Fruit fly (Drosophila melanogaster): Measurements from ENCODE around the gene Polr2A.

Polr2A gene

DNA sequence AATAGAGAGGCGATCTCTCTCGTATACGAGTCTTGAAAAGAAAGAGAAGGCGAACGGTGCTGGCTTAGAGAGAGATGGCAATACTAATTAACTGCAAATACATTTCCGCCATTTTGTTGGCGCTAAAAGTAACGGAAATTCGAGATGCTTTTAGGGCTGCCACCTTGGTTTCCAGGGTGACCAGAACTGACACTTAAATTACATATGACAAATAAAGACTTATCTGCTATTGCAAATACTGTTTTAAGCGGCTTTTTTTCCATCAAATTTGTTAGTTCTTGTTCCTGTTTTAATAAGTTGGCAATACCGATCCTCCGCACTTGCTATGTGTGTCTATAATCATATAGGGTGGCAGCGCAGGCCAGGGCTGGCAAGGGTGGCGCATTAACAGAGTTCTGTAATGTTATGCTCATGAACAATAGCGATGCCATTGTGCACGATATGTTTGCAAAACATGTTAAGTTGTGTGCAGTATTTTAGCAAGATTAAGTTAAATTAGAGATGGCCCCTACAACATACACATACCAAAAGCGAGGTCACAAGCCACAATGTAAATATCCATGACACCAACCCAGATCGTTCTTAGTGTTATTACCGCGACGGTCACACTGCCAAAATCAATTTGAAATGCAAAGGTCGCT, 10.2 kb upstream of the Polr2A start, which contains the start of gene nod (continued):
- TF ChIP-seq CG1792 (GFP tag; optimal IDR thresholded peaks at IDR 0.05) (peak; percentile 7), CG11085 (GFP tag; IDR thresholded peaks at IDR 0.05) (no peak), CG1603 (tag; optimal IDR thresholded peaks at IDR 0.05) (peak; percentile 83), CG31365 (tag; optimal IDR thresholded peaks at IDR 0.05) (no peak), CTCF (GFP tag; optimal IDR thresholded peaks at IDR 0.05) (peak; percentile 56), CG10267 (tag; optimal IDR thresholded peaks at IDR 0.05) (peak; percentile 58), otp (GFP tag; IDR thresholded peaks at IDR 0.05) (0 out of 3 replicates have a peak, but pooled peaks have one; percentile 5), CG2875 (GFP tag; optimal IDR thresholded peaks at IDR 0.05) (peak; percentile 40), fd96Cb (tag; optimal IDR thresholded peaks at IDR 0.05) (peak; percentile 45), CG7357 (GFP tag; IDR thresholded peaks at IDR 0.05) (peak; percentile 13; the same call in 1 of the 3 replicates), lmd (GFP tag; IDR thresholded peaks at IDR 0.05) (peak; percentile 42; the same call in 1 of the 2 replicates), oc (tag; optimal IDR thresholded peaks at IDR 0.05) (peak; percentile 8), aop (GFP tag; IDR thresholded peaks at IDR 0.05) (no peak), CG13287 (GFP tag; IDR thresholded peaks at IDR 0.05; ENCODE audit: partially characterized antibody) (peak; percentile 85), tll (GFP tag; optimal IDR thresholded peaks at IDR 0.05) (no peak), Gsc (GFP tag; IDR thresholded peaks at IDR 0.05) (no peak), CG8359 (GFP tag; optimal IDR thresholded peaks at IDR 0.05; ENCODE audit: borderline replicate concordance) (no peak), btn (GFP tag; optimal IDR thresholded peaks at IDR 0.05) (no peak), CG17568 (GFP tag; optimal IDR thresholded peaks at IDR 0.05) (no peak), CG3847 (GFP tag; IDR thresholded peaks at IDR 0.05) (peak; percentile 62), phol (tag; optimal IDR thresholded peaks at IDR 0.05) (peak; percentile 99), br (optimal IDR thresholded peaks at IDR 0.05) (no peak), Hmx (GFP tag; optimal IDR thresholded peaks at IDR 0.05) (no peak), CG14860 (GFP tag; IDR thresholded peaks at IDR 0.05; ENCODE audit: partially characterized antibody) (no peak; the same call in 2 of the 3 replicates), cg (GFP tag; optimal IDR thresholded peaks at IDR 0.05) (no peak), CG18619 (GFP tag; optimal IDR thresholded peaks at IDR 0.05) (peak; percentile 36), CG6683 (GFP tag; optimal IDR thresholded peaks at IDR 0.05) (no peak), CG1529 (GFP tag; optimal IDR thresholded peaks at IDR 0.05) (no peak), mam (GFP tag; optimal IDR thresholded peaks at IDR 0.05) (peak; percentile 81), ranshi (GFP tag; IDR thresholded peaks at IDR 0.05) (peak; percentile 72; the same call in 1 of the 2 replicates), bsh (GFP tag; optimal IDR thresholded peaks at IDR 0.05) (peak in 1 of 2 experiments; percentile 57), Dek (tag; optimal IDR thresholded peaks at IDR 0.05) (peak; percentile 26), CG17328 (GFP tag; IDR thresholded peaks at IDR 0.05) (peak; percentile 57), CG18011 (GFP tag; optimal IDR thresholded peaks at IDR 0.05) (peak; percentile 25), hb (GFP tag; IDR thresholded peaks at IDR 0.05; ENCODE audit: partially characterized antibody) (no peak), peb (GFP tag; IDR thresholded peaks at IDR 0.05) (no peak), toy (GFP tag; IDR thresholded peaks at IDR 0.05) (no peak), zfh2 (GFP tag; optimal IDR thresholded peaks at IDR 0.05) (peak; percentile 82), CG11247 (GFP tag; IDR thresholded peaks at IDR 0.05) (0 out of 2 replicates have a peak, but pooled peaks have one; percentile 26), ab (GFP tag; optimal IDR thresholded peaks at IDR 0.05) (no peak), Sox100B (GFP tag; optimal IDR thresholded peaks at IDR 0.05) (no peak), CG3065 (GFP tag; optimal IDR thresholded peaks at IDR 0.05) (peak; percentile 42), bab2 (GFP tag; optimal IDR thresholded peaks at IDR 0.05) (peak; percentile 65), CG11560 (tag; IDR thresholded peaks at IDR 0.05) (peak; percentile 47; the same call in 1 of the 3 replicates), grau (tag; optimal IDR thresholded peaks at IDR 0.05) (peak; percentile 60), CG4730 (GFP tag; IDR thresholded peaks at IDR 0.05) (peak; percentile 44; the same call in 1 of the 2 replicates), NC2β (GFP tag; optimal IDR thresholded peaks at IDR 0.05) (peak; percentile 57), CG7987 (GFP tag; optimal IDR thresholded peaks at IDR 0.05) (peak; percentile 11), D19B (GFP tag; optimal IDR thresholded peaks at IDR 0.05) (no peak), mirr (GFP tag; optimal IDR thresholded peaks at IDR 0.05) (peak; percentile 42)

Data from whole organism, embryonic.